Worm (Caenorhabditis elegans) whole organism, L1 larva: ENCODE results near the gene npr-32.

Experiments used
- fkh-10 ChIP-seq: sonication (generic microtip); optimal IDR thresholded peaks from 2 replicates; lab custom pipeline; 2017; ENCODE audit warnings: missing biosample characterization, missing genetic modification reagents, missing genetic modification characterization
- hpl-2 ChIP-seq: fragments of 150-350 bp; optimal IDR thresholded peaks from 2 replicates; lab custom pipeline; 2014; ENCODE audit warnings: missing biosample characterization, missing genetic modification reagents, missing genetic modification characterization
- mab-9 ChIP-seq: fragments of 200-800 bp; sonication (Bioruptor generic); IDR thresholded peaks from 2 replicates; pipeline ENCODE4 v1.3.6; 2022; ENCODE audit warnings: missing genetic modification reagents, missing genetic modification characterization, missing compliant biosample characterization
- nhr-85 ChIP-seq: sonication (generic microtip); peaks from one replicate; lab custom pipeline; 2016; ENCODE audit warnings: missing genetic modification characterization, inconsistent platforms, missing compliant biosample characterization

ce11 chrIV:17179071-17179470, 51.8 kb downstream of the npr-32 start:
- TF ChIP-seq fkh-10 (GFP tag; lab: Kevin White, UChicago) (no peak), nhr-85 (tag; lab: Kevin White, UChicago) (no peak), mab-9 (GFP tag; lab: Robert Waterston, UW) (no peak), hpl-2 (GFP tag; lab: Kevin White, UChicago) (no peak)
